Fruit fly (Drosophila melanogaster) whole organism, adult: ENCODE measurements around the gene Cpr78Cb.

Experiments used
- CG11617 ChIP-seq: fragments of 200-800 bp; sonication (Bioruptor generic); optimal IDR thresholded peaks from 2 replicates; lab custom pipeline; 2017; ENCODE audit warnings: mild to moderate bottlenecking, missing biosample characterization, missing genetic modification reagents, missing genetic modification characterization
- CG1620 ChIP-seq: fragments of 200-800 bp; sonication (Bioruptor generic); optimal IDR thresholded peaks from 2 replicates; lab custom pipeline; 2016; ENCODE audit warnings: missing biosample characterization, missing genetic modification characterization
- CG5204 ChIP-seq: fragments of 200-800 bp; sonication (Bioruptor generic); optimal IDR thresholded peaks from 2 replicates; lab custom pipeline; 2016; ENCODE audit warnings: missing biosample characterization, missing genetic modification characterization
- CG7101 ChIP-seq: fragments of 200-800 bp; sonication (Bioruptor generic); optimal IDR thresholded peaks from 2 replicates; lab custom pipeline; 2018; ENCODE audit warnings: missing biosample characterization, mild to moderate bottlenecking, missing genetic modification characterization, moderate library complexity
- Hr96 ChIP-seq: fragments of 200-800 bp; sonication (Bioruptor generic); optimal IDR thresholded peaks from 2 replicates; lab custom pipeline; 2016; ENCODE audit warnings: missing biosample characterization, missing genetic modification characterization
- ovo ChIP-seq: fragments of 200-800 bp; sonication (Bioruptor generic); optimal IDR thresholded peaks from 2 replicates; lab custom pipeline; 2016; ENCODE audit warnings: missing biosample characterization, missing genetic modification characterization

DNA sequence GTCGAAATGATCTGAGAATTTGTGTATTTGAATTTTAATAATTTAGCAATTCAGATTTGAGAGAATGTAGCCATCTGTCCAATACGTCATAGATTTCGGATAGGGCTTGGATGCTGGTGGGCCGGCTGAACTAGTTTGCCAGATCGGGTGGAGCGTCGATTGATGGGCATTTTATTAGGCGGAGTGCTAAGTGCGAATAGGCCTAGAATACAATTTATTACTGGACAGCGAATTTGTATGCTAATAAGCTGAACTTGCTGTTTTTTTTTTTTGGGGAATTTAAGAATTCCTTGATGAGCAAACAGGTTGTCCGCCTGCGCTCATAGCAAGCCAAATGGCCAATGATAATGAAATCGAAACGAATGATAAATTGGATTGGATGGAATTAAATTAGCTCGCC is 4.9 kb downstream of the Cpr78Cb start:
- TF ChIP-seq Hr96 (GFP tag; lab: Kevin White, UChicago) = no peak
- no peak for TF ChIP-seq CG1620 (GFP tag; lab: Kevin White, UChicago)
- TF ChIP-seq CG5204 (GFP tag; lab: Kevin White, UChicago) = no peak
- TF ChIP-seq CG7101 (tag; lab: Kevin White, UChicago) = no peak
- TF ChIP-seq ovo (GFP tag; lab: Kevin White, UChicago) = no peak
- no peak for TF ChIP-seq CG11617 (GFP tag; lab: Kevin White, UChicago)
